Fruit fly (Drosophila melanogaster): ENCODE data around the gene CG5664.

Gene CG5664

dm6 chr3L:21441216-21441813 lies at the start of gene CG5664 (continued):
- TF ChIP-seq CG12299 (tag; optimal IDR thresholded peaks at IDR 0.05) (no peak), CG2116 (GFP tag; optimal IDR thresholded peaks at IDR 0.05) (peak; percentile 40), CG32772 (GFP tag; IDR thresholded peaks at IDR 0.05) (no peak), CG17802 (tag; optimal IDR thresholded peaks at IDR 0.05) (no peak), CG5180 (GFP tag; optimal IDR thresholded peaks at IDR 0.05) (no peak), CG3407 (GFP tag; optimal IDR thresholded peaks at IDR 0.05) (no peak), Atf3 (GFP tag; optimal IDR thresholded peaks at IDR 0.05) (no peak), kni (GFP tag; optimal IDR thresholded peaks at IDR 0.05) (no peak), CG14965 (GFP tag; optimal IDR thresholded peaks at IDR 0.05; ENCODE audit: borderline replicate concordance) (no peak), CG12744 (GFP tag; optimal IDR thresholded peaks at IDR 0.05) (no peak), Neu2 (GFP tag; optimal IDR thresholded peaks at IDR 0.05; ENCODE audit: borderline replicate concordance) (no peak), Gug (GFP tag; IDR thresholded peaks at IDR 0.05) (no peak), dpn (GFP tag; optimal IDR thresholded peaks at IDR 0.05) (no peak), zen2 (GFP tag; IDR thresholded peaks at IDR 0.05; ENCODE audit: partially characterized antibody) (peak; percentile 79), CG12219 (GFP tag; optimal IDR thresholded peaks at IDR 0.05) (no peak), CG11085 (GFP tag; IDR thresholded peaks at IDR 0.05) (no peak), MESR4 (GFP tag; optimal IDR thresholded peaks at IDR 0.05) (peak; percentile 2), E2f2 (GFP tag; IDR thresholded peaks at IDR 0.05) (peak; percentile 81), Dad (GFP tag; optimal IDR thresholded peaks at IDR 0.05) (no peak), h (optimal IDR thresholded peaks at IDR 0.05) (no peak), sr (GFP tag; IDR thresholded peaks at IDR 0.05) (no peak), CG7963 (GFP tag; IDR thresholded peaks at IDR 0.05; ENCODE audit: partially characterized antibody) (peak; percentile 68; the same call in 2 of the 3 replicates), H2.0 (GFP tag; IDR thresholded peaks at IDR 0.05) (no peak), CG31441 (GFP tag; IDR thresholded peaks at IDR 0.05) (no peak), CG15479 (GFP tag; optimal IDR thresholded peaks at IDR 0.05) (no peak), CG1602 (GFP tag; optimal IDR thresholded peaks at IDR 0.05) (no peak), Xrp1 (GFP tag; IDR thresholded peaks at IDR 0.05) (no peak), dysf (GFP tag; IDR thresholded peaks at IDR 0.05) (no peak), Hr3 (GFP tag; optimal IDR thresholded peaks at IDR 0.05) (no peak), psq (GFP tag; optimal IDR thresholded peaks at IDR 0.05) (no peak), inv (GFP tag; IDR thresholded peaks at IDR 0.05; ENCODE audit: partially characterized antibody) (peak; percentile 76), Sin3A (optimal IDR thresholded peaks at IDR 0.05) (peak; percentile 56), Dip2 (GFP tag; IDR thresholded peaks at IDR 0.05) (no peak), CG16813 (GFP tag; IDR thresholded peaks at IDR 0.05; ENCODE audit: partially characterized antibody) (peak; percentile 81), CG8290 (GFP tag; optimal IDR thresholded peaks at IDR 0.05) (no peak), CG8290 (tag; optimal IDR thresholded peaks at IDR 0.05) (no peak), Rx (GFP tag; IDR thresholded peaks at IDR 0.05) (no peak), seq (GFP tag; IDR thresholded peaks at IDR 0.05) (no peak), Doc2 (GFP tag; IDR thresholded peaks at IDR 0.05) (no peak), gsb (GFP tag; IDR thresholded peaks at IDR 0.05) (no peak), BtbVII (GFP tag; optimal IDR thresholded peaks at IDR 0.05) (no peak), CG13624 (GFP tag; optimal IDR thresholded peaks at IDR 0.05) (no peak), amos (GFP tag; IDR thresholded peaks at IDR 0.05; ENCODE audit: partially characterized antibody) (peak; percentile 85), CG2129 (GFP tag; IDR thresholded peaks at IDR 0.05; ENCODE audit: partially characterized antibody) (peak; percentile 67), br (optimal IDR thresholded peaks at IDR 0.05) (no peak), ham (GFP tag; IDR thresholded peaks at IDR 0.05) (no peak), CG10267 (tag; optimal IDR thresholded peaks at IDR 0.05) (peak; percentile 45), CG11723 (GFP tag; optimal IDR thresholded peaks at IDR 0.05) (no peak), hbn (GFP tag; IDR thresholded peaks at IDR 0.05; ENCODE audit: partially characterized antibody) (peak; percentile 79), Bteb2 (GFP tag; optimal IDR thresholded peaks at IDR 0.05) (no peak), ara (GFP tag; IDR thresholded peaks at IDR 0.05) (no peak), fd102C (GFP tag; optimal IDR thresholded peaks at IDR 0.05) (no peak)
